Fruit fly (Drosophila melanogaster): Measurements from ENCODE around the gene yellow-c.

- TF ChIP-seq mirr (GFP tag; optimal IDR thresholded peaks at IDR 0.05) (no peak), cwo (GFP tag; optimal IDR thresholded peaks at IDR 0.05) (no peak), ttk (GFP tag; IDR thresholded peaks at IDR 0.05) (no peak), odd (GFP tag; optimal IDR thresholded peaks at IDR 0.05) (no peak), CG13624 (GFP tag; optimal IDR thresholded peaks at IDR 0.05) (no peak)
These were observed 25.4 kb downstream of the yellow-c start, which contains the start of gene TfIIS for dm6 chr2L:15060580-15061005.

Measured in whole organism, embryonic.